Worm (Caenorhabditis elegans): ENCODE measurements around the gene T07D3.9.
A peak's percentile ranks its signal among the peaks of the same experiment; 100 is the strongest.

The T07D3.9 gene

DNA sequence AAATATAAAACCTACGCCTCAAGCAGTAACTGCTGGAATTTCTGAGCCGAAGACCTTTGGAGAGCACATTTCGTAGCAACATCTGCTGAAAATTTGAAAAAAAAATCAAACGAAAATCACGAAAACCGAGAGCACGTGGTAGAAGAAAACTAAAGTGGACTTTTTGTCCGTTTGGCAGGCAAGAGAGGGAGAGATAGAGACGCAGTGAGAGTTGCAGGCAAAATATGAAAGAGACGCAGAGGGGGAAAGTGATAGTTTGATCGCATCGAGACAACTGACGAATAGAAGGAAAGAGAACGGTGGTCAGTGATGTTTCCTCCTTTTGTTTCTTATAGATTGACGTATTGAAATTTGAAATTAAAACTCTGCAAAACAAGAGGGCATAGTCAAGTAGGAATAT, 52.2 kb downstream of the T07D3.9 start, which contains the start of the genes acdh-9 and F28A10.13 (continued):
- peak; percentile 27; the same call in 1 of the 2 replicates for TF ChIP-seq lin-38 (GFP tag; IDR thresholded peaks at IDR 0.05)
- no peak for TF ChIP-seq arid-1 (GFP tag; conservative IDR thresholded peaks at IDR 0.05)
- peak; percentile 85 for TF ChIP-seq nhr-10 (tag; optimal IDR thresholded peaks at IDR 0.05)
- no peak for TF ChIP-seq zag-1 (tag; optimal IDR thresholded peaks at IDR 0.05)
- no peak for TF ChIP-seq egl-43 (GFP tag; IDR thresholded peaks at IDR 0.05)
- peak; percentile 98 for TF ChIP-seq aha-1 (tag)
- no peak for TF ChIP-seq snpc-4 (tag; optimal IDR thresholded peaks at IDR 0.05)

Data from whole organism, L4 larva.